Fruit fly (Drosophila melanogaster) whole organism, embryonic: ENCODE results near the gene p24-2.

Experiments
- BEAF-32 ChIP-seq: fragments of 200-800 bp; sonication (Bioruptor generic); optimal IDR thresholded peaks from 3 replicates; lab custom pipeline; 2017; ENCODE audit warnings: missing biosample characterization, missing genetic modification characterization, mild to moderate bottlenecking, moderate library complexity, missing genetic modification reagents
- CG10209 ChIP-seq: fragments of 200-800 bp; sonication (Bioruptor generic); optimal IDR thresholded peaks from 3 replicates; lab custom pipeline; 2017; ENCODE audit warnings: missing biosample characterization, mild to moderate bottlenecking, missing genetic modification characterization, missing genetic modification reagents
- CG10321 ChIP-seq: fragments of 200-800 bp; sonication (Bioruptor generic); IDR thresholded peaks from 2 replicates; pipeline ENCODE4 v1.3.6; 2022; ENCODE audit warnings: missing biosample characterization, missing genetic modification characterization
- CG10979 ChIP-seq: fragments of 200-800 bp; sonication (Bioruptor generic); optimal IDR thresholded peaks from 2 replicates; lab custom pipeline; 2018; ENCODE audit warnings: missing biosample characterization, mild to moderate bottlenecking, missing genetic modification characterization, moderate library complexity
- CG1647 ChIP-seq: fragments of 200-800 bp; sonication (Bioruptor generic); optimal IDR thresholded peaks from 3 replicates; lab custom pipeline; 2016; ENCODE audit warnings: missing biosample characterization, missing genetic modification characterization
- CG17361 ChIP-seq: fragments of 200-800 bp; sonication (Bioruptor generic); IDR thresholded peaks from 3 replicates; pipeline ENCODE4 v1.3.6; 2022; ENCODE audit warnings: missing biosample characterization, missing genetic modification characterization
- CG1792 ChIP-seq: fragments of 200-800 bp; sonication (Bioruptor generic); optimal IDR thresholded peaks from 2 replicates; lab custom pipeline; 2016; ENCODE audit warnings: missing biosample characterization, missing genetic modification characterization
- CG2120 ChIP-seq: fragments of 200-800 bp; sonication (Bioruptor generic); optimal IDR thresholded peaks from 3 replicates; lab custom pipeline; 2016; ENCODE audit warnings: missing biosample characterization, missing genetic modification characterization
- CG2129 ChIP-seq: fragments of 200-800 bp; sonication (Bioruptor generic); IDR thresholded peaks from 2 replicates; pipeline ENCODE4 v1.3.6; 2022; ENCODE audit warnings: missing biosample characterization, missing genetic modification characterization; ENCODE audit not compliant: partially characterized antibody
- CG2202 ChIP-seq: fragments of 200-800 bp; sonication (Bioruptor generic); optimal IDR thresholded peaks from 2 replicates; lab custom pipeline; 2018; ENCODE audit warnings: missing biosample characterization, mild to moderate bottlenecking, missing genetic modification characterization
- CG32767 ChIP-seq: fragments of 200-800 bp; sonication (Bioruptor generic); IDR thresholded peaks from 2 replicates; pipeline ENCODE4 v1.3.6; 2022; ENCODE audit warnings: missing biosample characterization, missing genetic modification characterization
- CG3281 ChIP-seq: fragments of 200-800 bp; sonication (Bioruptor generic); optimal IDR thresholded peaks from 3 replicates; lab custom pipeline; 2017; ENCODE audit warnings: missing biosample characterization, mild to moderate bottlenecking, missing genetic modification characterization
- CG33557 ChIP-seq: fragments of 200-800 bp; sonication (Bioruptor generic); optimal IDR thresholded peaks from 2 replicates; lab custom pipeline; 2019; ENCODE audit warnings: missing biosample characterization, mild to moderate bottlenecking, missing genetic modification characterization, moderate library complexity
- CG4328 ChIP-seq: fragments of 200-800 bp; sonication (Bioruptor generic); optimal IDR thresholded peaks from 3 replicates; lab custom pipeline; 2017; ENCODE audit warnings: missing biosample characterization, missing genetic modification reagents, missing genetic modification characterization
- CG4424 ChIP-seq: fragments of 200-800 bp; sonication (Bioruptor generic); optimal IDR thresholded peaks from 3 replicates; lab custom pipeline; 2016; ENCODE audit warnings: missing biosample characterization, missing genetic modification characterization
- CG4854 ChIP-seq: fragments of 200-800 bp; sonication (Bioruptor generic); optimal IDR thresholded peaks from 2 replicates; lab custom pipeline; 2016; ENCODE audit warnings: missing biosample characterization, missing genetic modification characterization, inconsistent platforms
- CG7745 ChIP-seq: fragments of 200-800 bp; sonication (Bioruptor generic); optimal IDR thresholded peaks from 2 replicates; lab custom pipeline; 2018; ENCODE audit warnings: missing biosample characterization, mild to moderate bottlenecking, missing genetic modification characterization, moderate library complexity
- CoRest ChIP-seq: fragments of 200-800 bp; sonication (Bioruptor generic); optimal IDR thresholded peaks from 3 replicates; lab custom pipeline; 2018; ENCODE audit warnings: missing biosample characterization, mild to moderate bottlenecking, missing genetic modification characterization, moderate library complexity
- D19A ChIP-seq: fragments of 200-800 bp; optimal IDR thresholded peaks from 3 replicates; lab custom pipeline; 2019; ENCODE audit warnings: missing biosample characterization, mild to moderate bottlenecking, missing genetic modification characterization, moderate library complexity
- Fer1 ChIP-seq: fragments of 200-800 bp; sonication (Bioruptor generic); optimal IDR thresholded peaks from 2 replicates; lab custom pipeline; 2017; ENCODE audit warnings: missing biosample characterization, mild to moderate bottlenecking, missing genetic modification characterization
- HHEX ChIP-seq: fragments of 200-800 bp; sonication (Bioruptor generic); optimal IDR thresholded peaks from 3 replicates; lab custom pipeline; 2017; ENCODE audit warnings: missing biosample characterization, mild to moderate bottlenecking, missing genetic modification characterization, missing genetic modification reagents
- HLH4C ChIP-seq: fragments of 200-800 bp; sonication (Bioruptor generic); IDR thresholded peaks from 3 replicates; pipeline ENCODE4 v1.3.6; 2022; ENCODE audit warnings: missing biosample characterization, missing genetic modification characterization; ENCODE audit not compliant: partially characterized antibody
- Hmx ChIP-seq: fragments of 200-800 bp; sonication (Bioruptor generic); optimal IDR thresholded peaks from 2 replicates; lab custom pipeline; 2016; ENCODE audit warnings: missing biosample characterization, missing genetic modification characterization
- Hr39 ChIP-seq: fragments of >200 bp; optimal IDR thresholded peaks from 2 replicates; lab custom pipeline; 2017
- Myb ChIP-seq: fragments of 200-800 bp; sonication (Bioruptor generic); optimal IDR thresholded peaks from 2 replicates; lab custom pipeline; 2016; ENCODE audit warnings: missing biosample characterization, missing genetic modification characterization
- NK7.1 ChIP-seq: fragments of 200-800 bp; sonication (Bioruptor generic); optimal IDR thresholded peaks from 3 replicates; lab custom pipeline; 2016; ENCODE audit warnings: missing biosample characterization, missing genetic modification characterization
- Nf-YA ChIP-seq: fragments of 200-800 bp; sonication (Bioruptor generic); IDR thresholded peaks from 2 replicates; pipeline ENCODE4 v1.3.6; 2022; ENCODE audit warnings: missing biosample characterization, missing genetic modification characterization
- Pdp1 ChIP-seq, 2 experiments: fragments of 200-800 bp; sonication (Bioruptor generic); optimal IDR thresholded peaks; 3 replicates each; lab custom pipeline; 2016; ENCODE audit warnings: missing biosample characterization in 2 of 2, missing genetic modification characterization in 2 of 2, mild to moderate bottlenecking in 1 of 2, moderate library complexity in 1 of 2
- Ptx1 ChIP-seq: fragments of 200-800 bp; sonication (Bioruptor generic); IDR thresholded peaks from 2 replicates; pipeline ENCODE4 v1.3.6; 2022; ENCODE audit warnings: missing biosample characterization, missing genetic modification characterization
- Sox100B ChIP-seq: fragments of 200-800 bp; sonication (Bioruptor generic); optimal IDR thresholded peaks from 3 replicates; lab custom pipeline; 2018; ENCODE audit warnings: missing biosample characterization, mild to moderate bottlenecking, missing genetic modification characterization
- Ssrp ChIP-seq: fragments of 200-800 bp; sonication (Bioruptor generic); optimal IDR thresholded peaks from 2 replicates; lab custom pipeline; 2018; ENCODE audit warnings: missing biosample characterization, mild to moderate bottlenecking, missing genetic modification characterization, moderate library complexity
- abd-A ChIP-seq: fragments of 200-800 bp; sonication (Bioruptor generic); optimal IDR thresholded peaks from 3 replicates; lab custom pipeline; 2019; ENCODE audit warnings: missing biosample characterization, mild to moderate bottlenecking, missing genetic modification characterization, moderate library complexity
- amos ChIP-seq: fragments of 200-800 bp; sonication (Bioruptor generic); IDR thresholded peaks from 2 replicates; pipeline ENCODE4 v1.3.6; 2022; ENCODE audit warnings: missing biosample characterization, missing genetic modification characterization; ENCODE audit not compliant: partially characterized antibody
- bsh ChIP-seq, 2 experiments: fragments of 200-800 bp; sonication (Bioruptor generic); optimal IDR thresholded peaks; 2 replicates each; lab custom pipeline; 2017 to 2018; ENCODE audit warnings: mild to moderate bottlenecking in 2 of 2, missing biosample characterization in 2 of 2, missing genetic modification characterization in 2 of 2, moderate library complexity in 1 of 2
- dan ChIP-seq: fragments of 200-800 bp; sonication (Bioruptor generic); IDR thresholded peaks from 2 replicates; pipeline ENCODE4 v1.3.6; 2022; ENCODE audit warnings: missing biosample characterization, missing genetic modification characterization
- disco-r ChIP-seq: fragments of 200-800 bp; sonication (Bioruptor generic); optimal IDR thresholded peaks from 2 replicates; lab custom pipeline; 2016; ENCODE audit warnings: missing biosample characterization, missing genetic modification characterization
- dmrt99B ChIP-seq: fragments of 200-800 bp; sonication (Bioruptor generic); optimal IDR thresholded peaks from 2 replicates; lab custom pipeline; 2018; ENCODE audit warnings: missing biosample characterization, mild to moderate bottlenecking, missing genetic modification characterization, moderate library complexity
- eve ChIP-seq, 2 experiments: fragments of >200 bp; optimal IDR thresholded peaks; 2 replicates each; lab custom pipeline; 2017; ENCODE audit warnings: missing biosample characterization in 2 of 2, missing genetic modification characterization in 2 of 2
- fd102C ChIP-seq: fragments of 200-800 bp; sonication (Bioruptor generic); optimal IDR thresholded peaks from 2 replicates; lab custom pipeline; 2018; ENCODE audit warnings: missing biosample characterization, mild to moderate bottlenecking, missing genetic modification characterization, moderate library complexity
- fd64A ChIP-seq: fragments of 200-800 bp; sonication (Bioruptor generic); optimal IDR thresholded peaks from 3 replicates; lab custom pipeline; 2018; ENCODE audit warnings: missing biosample characterization, mild to moderate bottlenecking, missing genetic modification characterization
- fru ChIP-seq: fragments of >200 bp; optimal IDR thresholded peaks from 2 replicates; lab custom pipeline; 2017
- hb ChIP-seq: fragments of 200-800 bp; sonication (Bioruptor generic); IDR thresholded peaks from 3 replicates; pipeline ENCODE4 v1.3.6; 2022; ENCODE audit warnings: missing biosample characterization, missing genetic modification characterization; ENCODE audit not compliant: partially characterized antibody
- ken ChIP-seq: fragments of 200-800 bp; sonication (Bioruptor generic); IDR thresholded peaks from 3 replicates; pipeline ENCODE4 v1.3.6; 2022; ENCODE audit warnings: missing biosample characterization, missing genetic modification characterization
- klu ChIP-seq: fragments of 200-800 bp; sonication (Bioruptor generic); IDR thresholded peaks from 2 replicates; pipeline ENCODE4 v1.3.6; 2022; ENCODE audit warnings: missing biosample characterization, missing genetic modification characterization
- lov ChIP-seq, 2 experiments: fragments of 200-800 bp in 1 of 2; fragments of >200 bp in 1 of 2; sonication (Bioruptor generic) in 1 of 2; IDR thresholded peaks in 1 of 2; optimal IDR thresholded peaks in 1 of 2; 2 replicates in 1 of 2; 3 replicates in 1 of 2; pipeline versions ENCODE4 v1.3.6 to Lab custom; 2017 to 2022; ENCODE audit warnings: missing biosample characterization in 1 of 2, missing genetic modification characterization in 1 of 2
- nerfin-1 ChIP-seq: fragments of 200-800 bp; sonication (Bioruptor generic); optimal IDR thresholded peaks from 3 replicates; lab custom pipeline; 2019; ENCODE audit warnings: missing biosample characterization, mild to moderate bottlenecking, missing genetic modification characterization, moderate library complexity
- pfk ChIP-seq: fragments of 200-800 bp; sonication (Bioruptor generic); optimal IDR thresholded peaks from 2 replicates; lab custom pipeline; 2018; ENCODE audit warnings: missing biosample characterization, mild to moderate bottlenecking, missing genetic modification characterization, moderate library complexity
- psq ChIP-seq: fragments of 200-800 bp; sonication (Bioruptor generic); optimal IDR thresholded peaks from 2 replicates; lab custom pipeline; 2017; ENCODE audit warnings: missing biosample characterization, missing genetic modification characterization
- sima ChIP-seq: fragments of 200-800 bp; sonication (Bioruptor generic); optimal IDR thresholded peaks from 2 replicates; lab custom pipeline; 2016; ENCODE audit warnings: missing biosample characterization, missing genetic modification characterization
- stwl ChIP-seq: fragments of 200-800 bp; sonication (Bioruptor generic); optimal IDR thresholded peaks from 3 replicates; lab custom pipeline; 2018; ENCODE audit warnings: missing biosample characterization, mild to moderate bottlenecking, missing genetic modification characterization, moderate library complexity
- twi ChIP-seq: fragments of 200-800 bp; optimal IDR thresholded peaks from 2 replicates; lab custom pipeline; 2019; ENCODE audit warnings: missing biosample characterization, mild to moderate bottlenecking, missing genetic modification characterization, moderate library complexity

Gene p24-2

DNA sequence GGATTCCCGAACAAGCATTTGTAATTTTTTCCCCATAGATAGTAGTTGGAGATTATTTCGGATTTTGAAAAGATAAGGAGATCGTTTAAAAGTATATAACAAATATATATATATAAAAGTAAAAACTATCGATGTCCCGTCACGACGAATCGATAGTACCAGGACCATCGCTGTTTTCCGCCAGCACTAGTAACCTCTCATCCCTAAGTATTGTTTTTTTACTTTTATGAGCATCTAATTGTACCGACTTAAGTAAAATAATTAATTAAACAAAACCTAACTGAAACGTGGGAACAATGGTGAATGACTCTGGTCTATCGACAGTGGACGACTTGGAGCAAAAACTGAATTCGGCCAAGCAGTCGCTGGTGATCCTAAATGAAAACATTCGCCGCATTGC is 48.1 kb upstream of the p24-2 start, which contains the start of gene Pnn (continued):
- no peak for TF ChIP-seq bsh (GFP tag; optimal IDR thresholded peaks at IDR 0.05; lab: Kevin White, UChicago)
- TF ChIP-seq amos: peak; percentile 93
- no peak for TF ChIP-seq CG33557
- TF ChIP-seq nerfin-1 (tag; lab: Kevin White, UChicago): no peak
- peak; percentile 6 for TF ChIP-seq Sox100B (GFP tag; lab: Kevin White, UChicago)
- no peak for TF ChIP-seq fd64A (GFP tag; lab: Kevin White, UChicago)
- TF ChIP-seq CG3281: no peak
- 0 out of 2 replicates have a peak, but pooled peaks have one; percentile 19 for TF ChIP-seq CG32767 (GFP tag; lab: Robert Waterston, UW)
- TF ChIP-seq HHEX (GFP tag; lab: Kevin White, UChicago): no peak
- TF ChIP-seq abd-A (tag; lab: Kevin White, UChicago): peak; percentile 64
- no peak for TF ChIP-seq lov (optimal IDR thresholded peaks at IDR 0.05; lab: Kevin White, UChicago)
- no peak for TF ChIP-seq lov (GFP tag; IDR thresholded peaks at IDR 0.05; lab: Robert Waterston, UW)
- TF ChIP-seq CG10321 (GFP tag; lab: Robert Waterston, UW): no peak
- TF ChIP-seq fru: no peak
- no peak for TF ChIP-seq dan (GFP tag; lab: Robert Waterston, UW)
- TF ChIP-seq CG2202 (tag; lab: Kevin White, UChicago): no peak
- TF ChIP-seq CG4854 (GFP tag; lab: Kevin White, UChicago): no peak
- TF ChIP-seq stwl (tag; lab: Kevin White, UChicago): peak; percentile 32
- no peak for TF ChIP-seq NK7.1
- TF ChIP-seq CG4328 (GFP tag; lab: Kevin White, UChicago): no peak
- TF ChIP-seq twi (tag; lab: Kevin White, UChicago): no peak
- TF ChIP-seq Pdp1 (GFP tag; optimal IDR thresholded peaks at IDR 0.05; lab: Kevin White, UChicago): no peak
- TF ChIP-seq CG10979 (tag; lab: Kevin White, UChicago): no peak
- TF ChIP-seq CG1792 (GFP tag; lab: Kevin White, UChicago): no peak
- no peak for TF ChIP-seq pfk (GFP tag; lab: Kevin White, UChicago)
- TF ChIP-seq Nf-YA (GFP tag; lab: Robert Waterston, UW): no peak
- TF ChIP-seq disco-r: no peak
- no peak for TF ChIP-seq eve (GFP tag; optimal IDR thresholded peaks at IDR 0.05; lab: Kevin White, UChicago)
- no peak for TF ChIP-seq psq (GFP tag; lab: Kevin White, UChicago)
- no peak for TF ChIP-seq fd102C (GFP tag; lab: Kevin White, UChicago)
- TF ChIP-seq Myb (GFP tag; lab: Kevin White, UChicago): no peak
- no peak for TF ChIP-seq klu (GFP tag; lab: Robert Waterston, UW)
- TF ChIP-seq CG2129 (GFP tag; lab: Robert Waterston, UW): peak; percentile 81
- TF ChIP-seq CoRest (tag; lab: Kevin White, UChicago): no peak
- peak; percentile 84 for TF ChIP-seq BEAF-32 (GFP tag; lab: Kevin White, UChicago)
- TF ChIP-seq Fer1: no peak
- TF ChIP-seq CG1647 (GFP tag; lab: Kevin White, UChicago): no peak
- no peak for TF ChIP-seq dmrt99B (tag; lab: Kevin White, UChicago)
- no peak for TF ChIP-seq ken (GFP tag; lab: Robert Waterston, UW)
- no peak for TF ChIP-seq Hr39 (lab: Kevin White, UChicago)
- peak; percentile 84 for TF ChIP-seq HLH4C (GFP tag; lab: Robert Waterston, UW)
- no peak for TF ChIP-seq Ptx1
- no peak for TF ChIP-seq CG10209 (GFP tag; lab: Kevin White, UChicago)
- no peak for TF ChIP-seq Ssrp (tag; lab: Kevin White, UChicago)
- TF ChIP-seq sima (GFP tag; lab: Kevin White, UChicago): no peak
- TF ChIP-seq D19A (tag; lab: Kevin White, UChicago): no peak
- TF ChIP-seq CG2120: peak; percentile 16
- TF ChIP-seq Hmx: no peak
- no peak for TF ChIP-seq CG17361 (GFP tag; lab: Robert Waterston, UW)
- TF ChIP-seq hb (GFP tag; lab: Robert Waterston, UW): peak; percentile 86
- TF ChIP-seq CG4424: no peak
- peak; percentile 44 for TF ChIP-seq CG7745 (tag; lab: Kevin White, UChicago)
